Worm (Caenorhabditis elegans) whole organism, mixed stage, embryonic: ENCODE measurements around the gene C25E10.8.

Experiments
- bed-3 ChIP-seq: fragments of 200-800 bp; sonication (Bioruptor generic); optimal IDR thresholded peaks from 3 replicates; lab custom pipeline; 2018; ENCODE audit warnings: mild to moderate bottlenecking, missing genetic modification characterization, moderate library complexity, missing compliant biosample characterization
- ceh-83 ChIP-seq: fragments of 200-800 bp; sonication (Bioruptor generic); optimal IDR thresholded peaks from 2 replicates; lab custom pipeline; 2018; ENCODE audit warnings: mild to moderate bottlenecking, missing genetic modification characterization, missing compliant biosample characterization
- elt-1 ChIP-seq: sonication (generic microtip); optimal IDR thresholded peaks from 2 replicates; lab custom pipeline; 2017; ENCODE audit warnings: missing genetic modification characterization, mild to moderate bottlenecking, missing compliant biosample characterization, antibody characterized with exemption, moderate library complexity, borderline replicate concordance; ENCODE audit not compliant: insufficient read depth
- elt-3 ChIP-seq: fragments of 150-350 bp; optimal IDR thresholded peaks from 2 replicates; lab custom pipeline; 2014; ENCODE audit warnings: missing biosample characterization, missing genetic modification characterization
- lsy-2 ChIP-seq: fragments of 150-350 bp; optimal IDR thresholded peaks from 2 replicates; lab custom pipeline; 2014; ENCODE audit warnings: missing biosample characterization, missing genetic modification characterization
- mep-1 ChIP-seq: fragments of 150-350 bp; optimal IDR thresholded peaks from 2 replicates; lab custom pipeline; 2017; ENCODE audit warnings: missing biosample characterization, missing genetic modification reagents, missing genetic modification characterization, inconsistent platforms
- mls-2 ChIP-seq: sonication (generic microtip); optimal IDR thresholded peaks from 2 replicates; lab custom pipeline; 2016; ENCODE audit warnings: mild to moderate bottlenecking, missing genetic modification characterization, moderate library complexity, missing compliant biosample characterization
- nhr-12 ChIP-seq: fragments of 150-350 bp; optimal IDR thresholded peaks from 2 replicates; lab custom pipeline; 2014; ENCODE audit warnings: missing biosample characterization, missing genetic modification characterization
- nhr-237 ChIP-seq: fragments of 150-350 bp; optimal IDR thresholded peaks from 2 replicates; lab custom pipeline; 2014; ENCODE audit warnings: missing biosample characterization, missing genetic modification characterization
- sem-2 ChIP-seq: fragments of 200-800 bp; sonication (Bioruptor generic); optimal IDR thresholded peaks from 2 replicates; lab custom pipeline; 2018; ENCODE audit warnings: mild to moderate bottlenecking, missing genetic modification characterization, missing compliant biosample characterization
- ztf-11 ChIP-seq: fragments of 150-350 bp; optimal IDR thresholded peaks from 2 replicates; lab custom pipeline; 2014; ENCODE audit warnings: missing biosample characterization, missing genetic modification characterization

DNA sequence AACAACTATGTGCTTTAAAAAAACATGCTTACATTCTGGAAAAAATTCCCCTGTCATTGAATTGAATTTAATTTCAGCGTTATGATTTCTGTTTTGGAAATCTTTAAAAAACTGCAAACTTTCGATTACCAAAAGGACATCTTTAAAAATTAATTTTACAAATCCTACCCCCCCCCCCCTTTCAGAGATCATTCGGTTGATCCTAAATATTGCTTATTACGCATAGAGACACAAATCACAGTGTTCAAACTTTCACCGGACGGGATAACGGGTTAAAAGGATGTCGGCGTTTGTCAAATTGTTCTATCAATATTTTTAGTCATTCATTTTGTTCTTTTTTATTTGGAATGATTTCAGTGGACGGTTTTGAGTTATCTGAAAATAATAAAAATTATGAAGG lies 20.6 kb downstream of the C25E10.8 start, which contains the start of gene C25E10.4:
- TF ChIP-seq mls-2 (tag; lab: Kevin White, UChicago) (no peak), ceh-83 (GFP tag; lab: Kevin White, UChicago) (no peak), ztf-11 (tag; lab: Kevin White, UChicago) (no peak), mep-1 (no peak), sem-2 (GFP tag; lab: Kevin White, UChicago) (no peak), bed-3 (GFP tag; lab: Kevin White, UChicago) (no peak), elt-3 (no peak), elt-1 (no peak), nhr-237 (no peak), lsy-2 (tag; lab: Kevin White, UChicago) (no peak), nhr-12 (tag; lab: Kevin White, UChicago) (no peak)
